Fruit fly (Drosophila melanogaster) whole organism, embryonic: ENCODE results near the gene tsl.

Experiments
- B-H1 ChIP-seq: fragments of 200-800 bp; sonication (Bioruptor generic); IDR thresholded peaks from 3 replicates; pipeline ENCODE4 v1.3.6; 2022; ENCODE audit warnings: missing biosample characterization, missing genetic modification characterization
- C15 ChIP-seq: fragments of 200-800 bp; sonication (Bioruptor generic); IDR thresholded peaks from 3 replicates; pipeline ENCODE4 v1.3.6; 2022; ENCODE audit warnings: missing biosample characterization, missing genetic modification characterization
- CG1024 ChIP-seq: fragments of 200-800 bp; sonication (Bioruptor generic); IDR thresholded peaks from 2 replicates; pipeline ENCODE4 v1.3.6; 2022; ENCODE audit warnings: missing biosample characterization, missing genetic modification characterization
- CG12299 ChIP-seq: fragments of 200-800 bp; sonication (Bioruptor generic); optimal IDR thresholded peaks from 2 replicates; lab custom pipeline; 2018; ENCODE audit warnings: missing biosample characterization, mild to moderate bottlenecking, missing genetic modification characterization
- CG14710 ChIP-seq: fragments of 200-800 bp; sonication (Bioruptor generic); optimal IDR thresholded peaks from 3 replicates; lab custom pipeline; 2019; ENCODE audit warnings: missing biosample characterization, mild to moderate bottlenecking, missing genetic modification characterization, moderate library complexity
- CG15073 ChIP-seq: fragments of 200-800 bp; sonication (Bioruptor generic); optimal IDR thresholded peaks from 2 replicates; lab custom pipeline; 2016; ENCODE audit warnings: missing biosample characterization, missing genetic modification characterization
- CG2120 ChIP-seq: fragments of 200-800 bp; sonication (Bioruptor generic); optimal IDR thresholded peaks from 3 replicates; lab custom pipeline; 2016; ENCODE audit warnings: missing biosample characterization, missing genetic modification characterization
- CG30403 ChIP-seq: fragments of 200-800 bp; sonication (Bioruptor generic); optimal IDR thresholded peaks from 3 replicates; lab custom pipeline; 2016; ENCODE audit warnings: missing biosample characterization, missing genetic modification characterization
- CG31365 ChIP-seq: fragments of 200-800 bp; sonication (Bioruptor generic); optimal IDR thresholded peaks from 2 replicates; lab custom pipeline; 2018; ENCODE audit warnings: missing biosample characterization, mild to moderate bottlenecking, missing genetic modification characterization
- CG3281 ChIP-seq: fragments of 200-800 bp; sonication (Bioruptor generic); optimal IDR thresholded peaks from 3 replicates; lab custom pipeline; 2017; ENCODE audit warnings: missing biosample characterization, mild to moderate bottlenecking, missing genetic modification characterization
- CG34376 ChIP-seq: fragments of 200-800 bp; sonication (Bioruptor generic); optimal IDR thresholded peaks from 2 replicates; lab custom pipeline; 2018; ENCODE audit warnings: missing biosample characterization, mild to moderate bottlenecking, missing genetic modification characterization
- CG4617 ChIP-seq: fragments of 200-800 bp; sonication (Bioruptor generic); optimal IDR thresholded peaks from 3 replicates; lab custom pipeline; 2016; ENCODE audit warnings: missing biosample characterization, missing genetic modification characterization, borderline replicate concordance
- CG4707 ChIP-seq: fragments of 200-800 bp; sonication (Bioruptor generic); optimal IDR thresholded peaks from 2 replicates; lab custom pipeline; 2018; ENCODE audit warnings: missing biosample characterization, mild to moderate bottlenecking, missing genetic modification characterization, moderate library complexity
- CG5953 ChIP-seq: fragments of 200-800 bp; sonication (Bioruptor generic); IDR thresholded peaks from 2 replicates; pipeline ENCODE4 v1.3.6; 2022; ENCODE audit warnings: missing biosample characterization, missing genetic modification characterization
- CG6654 ChIP-seq: fragments of 200-800 bp; sonication (Bioruptor generic); optimal IDR thresholded peaks from 2 replicates; lab custom pipeline; 2017; ENCODE audit warnings: missing biosample characterization, mild to moderate bottlenecking, missing genetic modification characterization
- CG6683 ChIP-seq: fragments of 200-800 bp; sonication (Bioruptor generic); optimal IDR thresholded peaks from 2 replicates; lab custom pipeline; 2017; ENCODE audit warnings: missing biosample characterization, mild to moderate bottlenecking, missing genetic modification characterization, missing genetic modification reagents
- CG6765 ChIP-seq: fragments of 200-800 bp; sonication (Bioruptor generic); optimal IDR thresholded peaks from 3 replicates; lab custom pipeline; 2017; ENCODE audit warnings: missing biosample characterization, mild to moderate bottlenecking, missing genetic modification characterization
- CG7357 ChIP-seq: fragments of 200-800 bp; sonication (Bioruptor generic); IDR thresholded peaks from 3 replicates; pipeline ENCODE4 v1.3.6; 2022; ENCODE audit warnings: missing biosample characterization, missing genetic modification characterization
- CG7963 ChIP-seq: fragments of 200-800 bp; sonication (Bioruptor generic); IDR thresholded peaks from 3 replicates; pipeline ENCODE4 v1.3.6; 2022; ENCODE audit warnings: missing biosample characterization, missing genetic modification characterization; ENCODE audit not compliant: partially characterized antibody
- CG9817 ChIP-seq: fragments of 200-800 bp; sonication (Bioruptor generic); optimal IDR thresholded peaks from 2 replicates; lab custom pipeline; 2018; ENCODE audit warnings: missing biosample characterization, mild to moderate bottlenecking, missing genetic modification characterization, moderate library complexity
- Doc3 ChIP-seq: fragments of 200-800 bp; sonication (Bioruptor generic); IDR thresholded peaks from 3 replicates; pipeline ENCODE4 v1.3.6; 2022; ENCODE audit warnings: missing biosample characterization, missing genetic modification characterization; ENCODE audit not compliant: partially characterized antibody
- Dp ChIP-seq: fragments of 200-800 bp; sonication (Bioruptor generic); optimal IDR thresholded peaks from 2 replicates; lab custom pipeline; 2018; ENCODE audit warnings: missing biosample characterization, mild to moderate bottlenecking, missing genetic modification characterization, moderate library complexity
- Fer3 ChIP-seq: fragments of 200-800 bp; sonication (Bioruptor generic); optimal IDR thresholded peaks from 2 replicates; lab custom pipeline; 2018; ENCODE audit warnings: missing biosample characterization, mild to moderate bottlenecking, missing genetic modification characterization, moderate library complexity
- HLH54F ChIP-seq: fragments of 200-800 bp; sonication (Bioruptor generic); optimal IDR thresholded peaks from 3 replicates; lab custom pipeline; 2016; ENCODE audit warnings: missing biosample characterization, missing genetic modification characterization
- Hr3 ChIP-seq: fragments of 200-800 bp; sonication (Bioruptor generic); optimal IDR thresholded peaks from 3 replicates; lab custom pipeline; 2016; ENCODE audit warnings: missing biosample characterization, missing genetic modification characterization
- Mrtf ChIP-seq: fragments of 200-800 bp; sonication (Bioruptor generic); IDR thresholded peaks from 3 replicates; pipeline ENCODE4 v1.3.6; 2022; ENCODE audit warnings: missing biosample characterization, missing genetic modification characterization
- NFAT ChIP-seq: fragments of 200-800 bp; sonication (Bioruptor generic); IDR thresholded peaks from 2 replicates; pipeline ENCODE4 v1.3.6; 2022; ENCODE audit warnings: missing biosample characterization, missing genetic modification characterization
- Sry-β ChIP-seq: fragments of 200-800 bp; sonication (Bioruptor generic); optimal IDR thresholded peaks from 2 replicates; lab custom pipeline; 2018; ENCODE audit warnings: missing biosample characterization, mild to moderate bottlenecking, missing genetic modification characterization, moderate library complexity
- Taf1 ChIP-seq: fragments of 200-800 bp; sonication (Bioruptor generic); IDR thresholded peaks from 2 replicates; pipeline ENCODE4 v1.3.6; 2022; ENCODE audit warnings: missing biosample characterization, missing genetic modification characterization
- Tbp ChIP-seq: fragments of >200 bp; optimal IDR thresholded peaks from 2 replicates; lab custom pipeline; 2018; ENCODE audit warnings: missing biosample characterization, missing genetic modification characterization
- YL-1 ChIP-seq: fragments of 200-800 bp; sonication (Bioruptor generic); optimal IDR thresholded peaks from 3 replicates; lab custom pipeline; 2017; ENCODE audit warnings: missing biosample characterization, mild to moderate bottlenecking, missing genetic modification characterization
- amos ChIP-seq: fragments of 200-800 bp; sonication (Bioruptor generic); IDR thresholded peaks from 2 replicates; pipeline ENCODE4 v1.3.6; 2022; ENCODE audit warnings: missing biosample characterization, missing genetic modification characterization; ENCODE audit not compliant: partially characterized antibody
- ap ChIP-seq: fragments of 200-800 bp; sonication (Bioruptor generic); IDR thresholded peaks from 2 replicates; pipeline ENCODE4 v1.3.6; 2022; ENCODE audit warnings: missing biosample characterization, missing genetic modification characterization
- az2 ChIP-seq: fragments of 200-800 bp; sonication (Bioruptor generic); optimal IDR thresholded peaks from 3 replicates; lab custom pipeline; 2016; ENCODE audit warnings: missing biosample characterization, missing genetic modification characterization
- bowl ChIP-seq: fragments of 200-800 bp; sonication (Bioruptor generic); IDR thresholded peaks from 2 replicates; pipeline ENCODE4 v1.3.6; 2022; ENCODE audit warnings: missing biosample characterization, missing genetic modification characterization
- danr ChIP-seq: fragments of 200-800 bp; sonication (Bioruptor generic); IDR thresholded peaks from 2 replicates; pipeline ENCODE4 v1.3.6; 2022; ENCODE audit warnings: missing biosample characterization, missing genetic modification characterization
- dati ChIP-seq: fragments of 200-800 bp; sonication (Bioruptor generic); IDR thresholded peaks from 2 replicates; pipeline ENCODE4 v1.3.6; 2022; ENCODE audit warnings: missing biosample characterization, missing genetic modification characterization
- dmrt11E ChIP-seq: fragments of 200-800 bp; sonication (Bioruptor generic); optimal IDR thresholded peaks from 3 replicates; lab custom pipeline; 2018; ENCODE audit warnings: missing biosample characterization, mild to moderate bottlenecking, missing genetic modification characterization, moderate library complexity
- dysf ChIP-seq: fragments of 200-800 bp; sonication (Bioruptor generic); IDR thresholded peaks from 3 replicates; pipeline ENCODE4 v1.3.6; 2022; ENCODE audit warnings: missing biosample characterization, missing genetic modification characterization
- fd102C ChIP-seq: fragments of 200-800 bp; sonication (Bioruptor generic); optimal IDR thresholded peaks from 2 replicates; lab custom pipeline; 2018; ENCODE audit warnings: missing biosample characterization, mild to moderate bottlenecking, missing genetic modification characterization, moderate library complexity
- fd96Cb ChIP-seq: fragments of 200-800 bp; sonication (Bioruptor generic); optimal IDR thresholded peaks from 2 replicates; lab custom pipeline; 2018; ENCODE audit warnings: missing biosample characterization, mild to moderate bottlenecking, missing genetic modification characterization, moderate library complexity
- grn ChIP-seq: fragments of 200-800 bp; sonication (Bioruptor generic); optimal IDR thresholded peaks from 3 replicates; lab custom pipeline; 2017; ENCODE audit warnings: missing biosample characterization, missing genetic modification characterization
- insv ChIP-seq, 2 experiments: fragments of 200-800 bp; sonication (Bioruptor generic); optimal IDR thresholded peaks; 3 replicates each; lab custom pipeline; 2016 to 2018; ENCODE audit warnings: missing biosample characterization in 2 of 2, missing genetic modification characterization in 2 of 2
- kah ChIP-seq: fragments of 200-800 bp; sonication (Bioruptor generic); optimal IDR thresholded peaks from 2 replicates; lab custom pipeline; 2018; ENCODE audit warnings: missing biosample characterization, mild to moderate bottlenecking, missing genetic modification characterization
- lmd ChIP-seq: fragments of 200-800 bp; sonication (Bioruptor generic); IDR thresholded peaks from 2 replicates; pipeline ENCODE4 v1.3.6; 2022; ENCODE audit warnings: missing biosample characterization, missing genetic modification characterization
- otp ChIP-seq: fragments of 200-800 bp; sonication (Bioruptor generic); IDR thresholded peaks from 3 replicates; pipeline ENCODE4, ENCODE4 v1.3.6; 2022; ENCODE audit warnings: missing biosample characterization, missing genetic modification characterization
- pho ChIP-seq: fragments of 200-800 bp; sonication (Bioruptor generic); optimal IDR thresholded peaks from 2 replicates; lab custom pipeline; 2016; ENCODE audit warnings: missing biosample characterization, missing genetic modification characterization
- sob ChIP-seq: fragments of 200-800 bp; sonication (Bioruptor generic); IDR thresholded peaks from 2 replicates; pipeline ENCODE4 v1.3.6; 2022; ENCODE audit warnings: missing biosample characterization, missing genetic modification characterization
- zen2 ChIP-seq: fragments of 200-800 bp; sonication (Bioruptor generic); IDR thresholded peaks from 3 replicates; pipeline ENCODE4 v1.3.6; 2022; ENCODE audit warnings: missing biosample characterization, missing genetic modification characterization; ENCODE audit not compliant: partially characterized antibody
- zfh1 ChIP-seq: fragments of 200-800 bp; sonication (Bioruptor generic); IDR thresholded peaks from 3 replicates; pipeline ENCODE4 v1.3.6; 2022; ENCODE audit warnings: missing biosample characterization, missing genetic modification characterization
- zfh2 ChIP-seq: fragments of 200-800 bp; sonication (Bioruptor generic); optimal IDR thresholded peaks from 2 replicates; lab custom pipeline; 2016; ENCODE audit warnings: missing biosample characterization, missing genetic modification characterization

Gene tsl

DNA sequence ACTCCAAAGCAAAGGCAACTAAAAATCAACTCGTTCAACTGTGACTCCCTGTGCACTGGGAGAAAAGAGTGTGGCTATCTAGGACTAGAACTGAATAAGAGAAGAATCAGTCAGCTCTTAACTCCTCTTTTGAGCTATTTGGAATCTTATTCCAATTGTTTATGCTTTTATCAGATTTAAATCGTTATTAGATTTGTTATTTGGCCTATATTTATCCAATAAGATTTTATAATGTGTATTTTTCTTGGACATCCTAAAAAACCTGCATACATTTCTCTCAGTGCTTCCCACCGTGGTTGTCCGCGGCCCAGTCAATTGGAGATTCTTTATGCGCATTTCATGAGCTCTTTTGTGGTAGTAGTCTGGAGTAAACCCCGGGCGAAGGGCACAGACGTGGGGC is 888 bp downstream of the tsl start (continued):
- TF ChIP-seq kah (GFP tag; lab: Kevin White, UChicago) (no peak), CG5953 (GFP tag; lab: Robert Waterston, UW) (no peak), YL-1 (GFP tag; lab: Kevin White, UChicago) (no peak), amos (no peak), dmrt11E (peak; percentile 58), CG6683 (GFP tag; lab: Kevin White, UChicago) (peak; percentile 10), CG7963 (GFP tag; lab: Robert Waterston, UW) (no peak), fd96Cb (tag; lab: Kevin White, UChicago) (peak; percentile 59), CG15073 (GFP tag; lab: Kevin White, UChicago) (no peak), CG6654 (peak; percentile 37), fd102C (no peak), CG2120 (GFP tag; lab: Kevin White, UChicago) (peak; percentile 72), otp (GFP tag; lab: Robert Waterston, UW) (peak; percentile 36; the same call in 1 of the 3 replicates), pho (GFP tag; lab: Kevin White, UChicago) (peak; percentile 51), Tbp (GFP tag; lab: Kevin White, UChicago) (no peak), CG4707 (GFP tag; lab: Kevin White, UChicago) (no peak), Sry-β (GFP tag; lab: Kevin White, UChicago) (no peak), bowl (GFP tag; lab: Robert Waterston, UW) (no peak; the same call in 1 of the 2 replicates), C15 (GFP tag; lab: Robert Waterston, UW) (no peak), NFAT (GFP tag; lab: Robert Waterston, UW) (no peak), sob (GFP tag; lab: Robert Waterston, UW) (peak; percentile 72), CG7357 (GFP tag; lab: Robert Waterston, UW) (peak; percentile 58; the same call in 2 of the 3 replicates), Dp (no peak), HLH54F (GFP tag; lab: Kevin White, UChicago) (peak; percentile 54), CG6765 (GFP tag; lab: Kevin White, UChicago) (no peak), CG9817 (tag; lab: Kevin White, UChicago) (peak; percentile 45), Mrtf (GFP tag; lab: Robert Waterston, UW) (peak; percentile 63; the same call in 1 of the 3 replicates), az2 (GFP tag; lab: Kevin White, UChicago) (peak; percentile 63), danr (GFP tag; lab: Robert Waterston, UW) (no peak), grn (GFP tag; lab: Kevin White, UChicago) (no peak), lmd (peak; percentile 76), CG31365 (tag; lab: Kevin White, UChicago) (no peak), CG34376 (no peak), CG12299 (tag; lab: Kevin White, UChicago) (no peak), zfh2 (GFP tag; lab: Kevin White, UChicago) (peak; percentile 18), Hr3 (GFP tag; lab: Kevin White, UChicago) (peak; percentile 55), Fer3 (peak; percentile 51), zfh1 (GFP tag; lab: Robert Waterston, UW) (peak; percentile 61; the same call in 1 of the 3 replicates), B-H1 (GFP tag; lab: Robert Waterston, UW) (peak; percentile 71), CG14710 (tag; lab: Kevin White, UChicago) (peak; percentile 58), ap (no peak), zen2 (GFP tag; lab: Robert Waterston, UW) (no peak), dysf (GFP tag; lab: Robert Waterston, UW) (peak; percentile 86; the same call in 2 of the 3 replicates), Taf1 (GFP tag; lab: Robert Waterston, UW) (no peak), CG4617 (no peak), insv (GFP tag; optimal IDR thresholded peaks at IDR 0.05; lab: Kevin White, UChicago) (no peak), CG30403 (GFP tag; lab: Kevin White, UChicago) (peak; percentile 76), Doc3 (GFP tag; lab: Robert Waterston, UW) (no peak), CG1024 (GFP tag; lab: Robert Waterston, UW) (no peak), dati (no peak), CG3281 (GFP tag; lab: Kevin White, UChicago) (no peak)
